Worm (Caenorhabditis elegans) whole organism, midembryonic: Measurements from ENCODE around the gene srj-20.

Experiments used
- T22C8.4 ChIP-seq: fragments of 200-800 bp; sonication (Bioruptor generic); IDR thresholded peaks from 2 replicates; pipeline ENCODE4 v1.3.6; 2022; ENCODE audit warnings: missing genetic modification characterization, missing compliant biosample characterization
- cog-1 ChIP-seq: sonication (generic microtip); optimal IDR thresholded peaks from 2 replicates; lab custom pipeline; 2016; ENCODE audit warnings: missing genetic modification characterization, missing compliant biosample characterization
- flt-1 ChIP-seq: fragments of 200-800 bp; sonication (Bioruptor generic); IDR thresholded peaks from 2 replicates; pipeline ENCODE4 v1.3.6; 2022; ENCODE audit warnings: missing genetic modification characterization, missing compliant biosample characterization
- klf-2 ChIP-seq: fragments of 200-800 bp; sonication (Bioruptor generic); conservative IDR thresholded peaks from 2 replicates; pipeline ENCODE4 v1.3.6; 2022; ENCODE audit warnings: missing genetic modification reagents, missing genetic modification characterization, missing compliant biosample characterization
- med-1 ChIP-seq: sonication (generic microtip); optimal IDR thresholded peaks from 2 replicates; lab custom pipeline; 2017; ENCODE audit warnings: missing genetic modification characterization, mild to moderate bottlenecking, missing compliant biosample characterization, antibody characterized with exemption, missing genetic modification reagents; ENCODE audit not compliant: insufficient read depth
- ref-1 ChIP-seq: fragments of 200-800 bp; sonication (Bioruptor generic); conservative IDR thresholded peaks from 2 replicates; pipeline ENCODE4 v1.3.6; 2022; ENCODE audit warnings: missing genetic modification reagents, missing genetic modification characterization, missing compliant biosample characterization
- tab-1 ChIP-seq: fragments of 200-800 bp; sonication (Bioruptor generic); IDR thresholded peaks from 2 replicates; pipeline ENCODE4 v1.3.6; 2022; ENCODE audit warnings: missing genetic modification characterization, missing compliant biosample characterization
- ztf-23 ChIP-seq: fragments of 200-800 bp; sonication (Bioruptor generic); IDR thresholded peaks from 2 replicates; pipeline ENCODE4 v1.3.6; 2022; ENCODE audit warnings: missing genetic modification reagents, missing genetic modification characterization, missing compliant biosample characterization
- ztf-29 ChIP-seq: fragments of 200-800 bp; sonication (Bioruptor generic); IDR thresholded peaks from 2 replicates; pipeline ENCODE4 v1.3.6; 2022; ENCODE audit warnings: missing genetic modification reagents, missing genetic modification characterization, missing compliant biosample characterization

The srj-20 gene

ce11 chrV:2595720-2596119 lies 22.7 kb upstream of the srj-20 start:
- TF ChIP-seq ref-1 (GFP tag; lab: Robert Waterston, UW) (no peak), cog-1 (tag; lab: Kevin White, UChicago) (no peak)

- TF ChIP-seq ztf-23: no peak
- TF ChIP-seq tab-1: no peak
- TF ChIP-seq ztf-29: no peak
- no peak for TF ChIP-seq klf-2 (GFP tag; lab: Robert Waterston, UW)
- no peak for TF ChIP-seq ref-1 (GFP tag; lab: Robert Waterston, UW)
- TF ChIP-seq flt-1: no peak
- no peak for TF ChIP-seq T22C8.4 (GFP tag; lab: Robert Waterston, UW)
These were observed 19.2 kb upstream of the srj-20 start, which contains the start of gene irg-3 for ce11 chrV:2592173-2592676. irg-3 (plus strand) TSS chrV:2592591.

ce11 chrV:2589834-2590233 lies 16.8 kb upstream of the srj-20 start:
- TF ChIP-seq tab-1 (no peak), T22C8.4 (GFP tag; lab: Robert Waterston, UW) (no peak), cog-1 (tag; lab: Kevin White, UChicago) (no peak), ref-1 (GFP tag; lab: Robert Waterston, UW) (no peak), med-1 (GFP tag; lab: Kevin White, UChicago) (no peak), ztf-23 (no peak), flt-1 (no peak), klf-2 (GFP tag; lab: Robert Waterston, UW) (no peak), ztf-29 (no peak)

DNA sequence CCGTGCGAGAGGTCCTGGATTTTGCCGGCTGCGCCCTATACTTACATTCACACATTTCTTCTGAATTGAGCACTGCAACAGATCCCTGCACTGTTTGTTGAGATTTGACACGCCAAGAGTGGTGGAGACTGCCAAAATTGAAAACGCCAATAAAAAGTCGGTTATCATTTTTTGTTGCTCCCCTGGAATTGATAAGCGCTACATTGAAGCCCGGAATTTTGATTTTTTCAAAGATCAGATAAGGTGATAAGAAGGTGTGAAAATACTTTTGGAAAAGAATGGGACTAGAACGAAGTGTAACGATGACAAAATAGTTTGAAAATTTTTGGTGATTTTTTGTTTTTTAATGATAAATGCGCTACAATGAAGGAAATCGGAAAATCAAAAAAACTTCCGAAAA lies 12.7 kb upstream of the srj-20 start, which contains the start of gene C29G2.6:
Gene C29G2.6 (minus strand): TSS at position 182 of the 400 bp plus-strand sequence.
- TF ChIP-seq ztf-23 (no peak), ztf-29 (no peak), tab-1 (no peak), flt-1 (no peak), T22C8.4 (GFP tag; lab: Robert Waterston, UW) (no peak), cog-1 (tag; lab: Kevin White, UChicago) (no peak), med-1 (GFP tag; lab: Kevin White, UChicago) (no peak), klf-2 (GFP tag; lab: Robert Waterston, UW) (no peak), ref-1 (GFP tag; lab: Robert Waterston, UW) (no peak)

DNA sequence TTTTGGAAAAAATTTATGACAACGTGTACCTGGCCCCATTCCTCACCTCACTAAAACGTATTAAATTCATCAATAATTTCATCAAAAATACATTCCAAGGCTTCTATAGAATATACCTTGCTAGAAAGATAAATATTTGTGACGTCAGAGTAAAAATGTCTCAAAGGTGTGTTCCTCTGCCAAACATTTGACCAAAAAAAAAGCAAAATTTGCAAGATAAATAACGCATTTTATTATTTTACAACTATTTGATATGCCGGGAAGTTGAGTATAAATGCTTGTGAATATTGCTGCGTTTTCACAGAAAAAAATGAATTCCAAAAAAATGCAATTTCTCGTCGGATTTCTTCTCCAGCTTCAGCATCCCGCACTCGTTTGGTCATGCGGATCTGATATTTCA lies 7.6 kb upstream of the srj-20 start, which contains the start of gene C29G2.3:
Gene C29G2.3 (plus strand): TSS at position 301 of the 400 bp plus-strand sequence.
- TF ChIP-seq ref-1 (GFP tag; lab: Robert Waterston, UW) (no peak), klf-2 (GFP tag; lab: Robert Waterston, UW) (no peak), flt-1 (no peak), med-1 (GFP tag; lab: Kevin White, UChicago) (no peak)

- TF ChIP-seq ref-1 (GFP tag; lab: Robert Waterston, UW): no peak
- no peak for TF ChIP-seq med-1 (GFP tag; lab: Kevin White, UChicago)
- no peak for TF ChIP-seq ztf-23
- no peak for TF ChIP-seq klf-2 (GFP tag; lab: Robert Waterston, UW)
- TF ChIP-seq flt-1: no peak
- TF ChIP-seq cog-1 (tag; lab: Kevin White, UChicago): no peak
- no peak for TF ChIP-seq tab-1
- TF ChIP-seq T22C8.4 (GFP tag; lab: Robert Waterston, UW): no peak
- no peak for TF ChIP-seq ztf-29
These were observed 4.6 kb upstream of the srj-20 start, which contains the start of gene srt-4 for ce11 chrV:2577603-2578002. srt-4 (plus strand) TSS chrV:2577903.

ce11 chrV:2575716-2576115 lies 2.7 kb upstream of the srj-20 start:
- TF ChIP-seq ztf-23: no peak
- TF ChIP-seq klf-2 (GFP tag; lab: Robert Waterston, UW): no peak
- TF ChIP-seq tab-1: no peak
- no peak for TF ChIP-seq cog-1 (tag; lab: Kevin White, UChicago)
- TF ChIP-seq med-1 (GFP tag; lab: Kevin White, UChicago): no peak
- no peak for TF ChIP-seq ref-1 (GFP tag; lab: Robert Waterston, UW)
- TF ChIP-seq flt-1: no peak
- TF ChIP-seq T22C8.4 (GFP tag; lab: Robert Waterston, UW): no peak
- no peak for TF ChIP-seq ztf-29

DNA sequence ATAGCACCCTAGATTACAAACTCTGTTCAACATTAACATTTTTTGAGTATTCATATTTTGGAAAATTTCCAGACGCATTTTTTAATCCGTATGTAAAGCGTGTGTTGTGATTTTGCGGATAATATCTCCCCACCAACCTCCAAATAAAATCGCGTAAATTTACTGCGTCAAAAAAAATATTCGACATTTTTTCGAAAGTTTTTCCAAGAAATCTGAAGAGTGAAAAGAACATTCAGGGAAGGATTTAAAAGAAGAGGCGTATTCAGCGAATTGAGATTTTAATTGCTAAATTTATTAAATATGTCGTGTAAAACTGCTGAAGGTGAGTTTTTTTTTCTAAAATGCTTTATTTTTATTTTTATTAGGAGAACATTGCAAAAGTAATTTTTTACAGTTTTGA lies 873 bp upstream of the srj-20 start, which contains the start of gene nhr-290:
Gene nhr-290 (plus strand): TSS at position 301 of the 400 bp plus-strand sequence.
- TF ChIP-seq flt-1 (no peak), med-1 (GFP tag; lab: Kevin White, UChicago) (no peak), klf-2 (GFP tag; lab: Robert Waterston, UW) (no peak), ztf-29 (no peak), cog-1 (tag; lab: Kevin White, UChicago) (no peak), ztf-23 (no peak), ref-1 (GFP tag; lab: Robert Waterston, UW) (no peak), T22C8.4 (GFP tag; lab: Robert Waterston, UW) (no peak), tab-1 (no peak)

ce11 chrV:2570643-2571042 lies 2.4 kb downstream of the srj-20 start, which contains the start of gene srj-19:
srj-19 (minus strand) TSS chrV:2570743.
- no peak for TF ChIP-seq ref-1 (GFP tag; lab: Robert Waterston, UW)
- TF ChIP-seq med-1 (GFP tag; lab: Kevin White, UChicago): no peak
- TF ChIP-seq ztf-29: no peak
- TF ChIP-seq T22C8.4 (GFP tag; lab: Robert Waterston, UW): no peak
- TF ChIP-seq flt-1: no peak
- no peak for TF ChIP-seq ztf-23
- no peak for TF ChIP-seq tab-1
- TF ChIP-seq klf-2 (GFP tag; lab: Robert Waterston, UW): no peak
- no peak for TF ChIP-seq cog-1 (tag; lab: Kevin White, UChicago)

DNA sequence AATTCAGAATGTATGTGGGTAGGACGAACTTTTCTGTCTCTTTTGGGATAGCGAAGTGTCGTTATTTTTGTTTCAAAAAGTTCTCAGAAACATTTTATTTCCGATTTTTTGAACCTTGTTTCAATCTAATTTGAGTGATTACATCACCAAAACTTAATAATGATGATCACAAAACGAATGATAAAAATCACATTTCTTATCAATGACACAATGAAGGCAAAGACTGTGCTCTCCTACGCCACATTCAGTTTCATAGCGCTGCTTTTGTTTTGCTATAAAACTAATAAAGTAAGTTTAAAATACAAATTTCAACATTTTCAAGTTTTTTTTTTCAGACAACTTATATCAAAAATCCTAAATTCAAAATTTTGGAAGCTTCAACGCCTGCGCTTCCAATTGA lies 7.5 kb downstream of the srj-20 start, which contains the start of gene Y45G12C.1:
Gene Y45G12C.1 (plus strand): TSS at position 159 of the 400 bp plus-strand sequence.
- TF ChIP-seq flt-1 (no peak), ztf-23 (no peak), klf-2 (GFP tag; lab: Robert Waterston, UW) (no peak), ref-1 (GFP tag; lab: Robert Waterston, UW) (no peak), tab-1 (no peak), T22C8.4 (GFP tag; lab: Robert Waterston, UW) (no peak), cog-1 (tag; lab: Kevin White, UChicago) (no peak), med-1 (GFP tag; lab: Kevin White, UChicago) (no peak), ztf-29 (no peak)
